Worm (Caenorhabditis elegans): Measurements from ENCODE around the gene srd-31.

DNA sequence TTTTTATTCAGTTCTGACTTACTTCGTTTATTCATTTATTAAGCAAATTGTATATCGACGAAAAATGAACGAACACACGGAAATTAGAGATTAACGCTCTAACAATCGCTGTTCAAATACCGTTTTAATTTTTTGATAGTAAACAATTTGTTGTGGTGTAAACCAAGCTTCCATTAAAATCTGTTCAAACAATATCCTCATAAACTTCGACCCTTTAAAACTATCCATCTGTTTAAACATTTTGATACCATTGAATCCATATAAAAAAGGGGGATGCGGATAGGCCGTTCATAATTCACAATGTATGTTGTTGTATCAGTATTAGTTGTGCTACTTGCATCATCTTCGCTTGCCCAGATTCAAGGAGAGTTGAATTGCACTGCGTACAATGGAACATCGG, 8.0 kb downstream of the srd-31 start, which contains the start of gene F07C4.6:
- TF ChIP-seq che-1 (tag; optimal IDR thresholded peaks at IDR 0.05): no peak
- no peak for TF ChIP-seq ztf-16 (tag; optimal IDR thresholded peaks at IDR 0.05)
- no peak for TF ChIP-seq nfya-1 (tag; optimal IDR thresholded peaks at IDR 0.05)
- no peak for TF ChIP-seq ceh-9 (tag; optimal IDR thresholded peaks at IDR 0.05)
- no peak for TF ChIP-seq fax-1 (tag; optimal IDR thresholded peaks at IDR 0.05)
- no peak for TF ChIP-seq pha-4 (tag; optimal IDR thresholded peaks at IDR 0.05)
- no peak for TF ChIP-seq syd-9 (tag; optimal IDR thresholded peaks at IDR 0.05)
